Worm (Caenorhabditis elegans) whole organism, L3 larva: ENCODE measurements around the gene citk-2.

Source experiments
- R02D3.7 ChIP-seq: fragments of 150-350 bp; optimal IDR thresholded peaks from 2 replicates; lab custom pipeline; 2014; ENCODE audit warnings: missing biosample characterization, missing genetic modification characterization
- aly-2 ChIP-seq: fragments of 150-350 bp; optimal IDR thresholded peaks from 2 replicates; lab custom pipeline; 2014; ENCODE audit warnings: missing biosample characterization, missing genetic modification characterization
- ama-1 ChIP-seq: fragments of 150-350 bp; optimal IDR thresholded peaks from 2 replicates; lab custom pipeline; 2018
- ceh-16 ChIP-seq: sonication (generic microtip); optimal IDR thresholded peaks from 2 replicates; lab custom pipeline; 2017; ENCODE audit warnings: missing biosample characterization, missing genetic modification characterization
- ceh-28 ChIP-seq: fragments of 150-350 bp; optimal IDR thresholded peaks from 2 replicates; lab custom pipeline; 2014; ENCODE audit warnings: missing biosample characterization, missing genetic modification reagents, missing genetic modification characterization
- ceh-82 ChIP-seq: fragments of 150-350 bp; optimal IDR thresholded peaks from 2 replicates; lab custom pipeline; 2014; ENCODE audit warnings: missing biosample characterization, missing genetic modification characterization
- ceh-9 ChIP-seq: sonication (generic microtip); optimal IDR thresholded peaks from 2 replicates; lab custom pipeline; 2018; ENCODE audit warnings: missing biosample characterization, missing genetic modification characterization
- egl-27 ChIP-seq: sonication (generic microtip); optimal IDR thresholded peaks from 4 replicates; lab custom pipeline; 2017; ENCODE audit warnings: missing biosample characterization, missing genetic modification reagents, missing genetic modification characterization
- egl-5 ChIP-seq: fragments of 150-350 bp; optimal IDR thresholded peaks from 2 replicates; lab custom pipeline; 2017; ENCODE audit warnings: missing biosample characterization, missing genetic modification reagents, missing genetic modification characterization, inconsistent platforms
- elt-1 ChIP-seq: fragments of 150-350 bp; optimal IDR thresholded peaks from 2 replicates; lab custom pipeline; 2014; ENCODE audit warnings: missing biosample characterization, missing genetic modification characterization
- elt-2 ChIP-seq: sonication (generic microtip); optimal IDR thresholded peaks from 2 replicates; lab custom pipeline; 2016; ENCODE audit warnings: missing genetic modification reagents, mild to moderate bottlenecking, missing genetic modification characterization, missing compliant biosample characterization
- elt-3 ChIP-seq, 3 experiments: fragments of 150-350 bp in 1 of 3; sonication (generic microtip) in 2 of 3; optimal IDR thresholded peaks; 2 replicates in 2 of 3; 4 replicates in 1 of 3; lab custom pipeline; 2014 to 2017; ENCODE audit warnings: missing biosample characterization in 3 of 3, missing genetic modification characterization in 3 of 3
- eor-1 ChIP-seq, 2 experiments: fragments of 150-350 bp; optimal IDR thresholded peaks; 2 replicates each; lab custom pipeline; 2014 to 2018; ENCODE audit warnings: missing biosample characterization in 2 of 2, missing genetic modification characterization in 2 of 2
- fkh-10 ChIP-seq: sonication (generic microtip); optimal IDR thresholded peaks from 2 replicates; lab custom pipeline; 2017; ENCODE audit warnings: missing biosample characterization, missing genetic modification reagents, missing genetic modification characterization
- fkh-2 ChIP-seq: fragments of 150-350 bp; optimal IDR thresholded peaks from 2 replicates; lab custom pipeline; 2014; ENCODE audit warnings: missing biosample characterization, missing genetic modification reagents, missing genetic modification characterization
- fos-1 ChIP-seq: fragments of 150-350 bp; optimal IDR thresholded peaks from 2 replicates; lab custom pipeline; 2014; ENCODE audit warnings: missing biosample characterization, missing genetic modification characterization
- hmg-11 ChIP-seq: sonication (generic microtip); optimal IDR thresholded peaks from 2 replicates; lab custom pipeline; 2016; ENCODE audit warnings: missing genetic modification characterization, missing compliant biosample characterization
- jun-1 ChIP-seq: fragments of 150-350 bp; optimal IDR thresholded peaks from 2 replicates; lab custom pipeline; 2014; ENCODE audit warnings: missing biosample characterization, missing genetic modification reagents, missing genetic modification characterization
- lin-15B ChIP-seq: fragments of 150-350 bp; optimal IDR thresholded peaks from 2 replicates; lab custom pipeline; 2014; ENCODE audit warnings: missing biosample characterization, missing genetic modification characterization
- lin-39 ChIP-seq: fragments of 150-350 bp; optimal IDR thresholded peaks from 2 replicates; lab custom pipeline; 2018; ENCODE audit warnings: missing biosample characterization, missing genetic modification reagents, missing genetic modification characterization
- lsy-12 ChIP-seq: sonication (generic microtip); optimal IDR thresholded peaks from 2 replicates; lab custom pipeline; 2016; ENCODE audit warnings: mild to moderate bottlenecking, missing genetic modification characterization, missing compliant biosample characterization
- mdl-1 ChIP-seq: fragments of 150-350 bp; optimal IDR thresholded peaks from 2 replicates; lab custom pipeline; 2014; ENCODE audit warnings: missing biosample characterization, missing genetic modification characterization
- nfya-1 ChIP-seq: sonication (generic microtip); optimal IDR thresholded peaks from 2 replicates; lab custom pipeline; 2017; ENCODE audit warnings: missing genetic modification characterization, mild to moderate bottlenecking, missing compliant biosample characterization, antibody characterized with exemption, moderate library complexity; ENCODE audit not compliant: insufficient read depth
- nhr-11 ChIP-seq: fragments of 150-350 bp; optimal IDR thresholded peaks from 2 replicates; lab custom pipeline; 2014; ENCODE audit warnings: missing biosample characterization, missing genetic modification characterization
- nhr-12 ChIP-seq: fragments of 150-350 bp; optimal IDR thresholded peaks from 2 replicates; lab custom pipeline; 2014; ENCODE audit warnings: missing biosample characterization, missing genetic modification characterization
- nhr-23 ChIP-seq: fragments of 150-350 bp; optimal IDR thresholded peaks from 2 replicates; lab custom pipeline; 2014; ENCODE audit warnings: missing biosample characterization, missing genetic modification reagents, missing genetic modification characterization
- nhr-25 ChIP-seq: sonication (generic microtip); optimal IDR thresholded peaks from 2 replicates; lab custom pipeline; 2017; ENCODE audit warnings: missing biosample characterization, missing genetic modification characterization
- nhr-67 ChIP-seq: fragments of 150-350 bp; optimal IDR thresholded peaks from 2 replicates; lab custom pipeline; 2014; ENCODE audit warnings: missing biosample characterization, missing genetic modification characterization
- nhr-76 ChIP-seq: fragments of 150-350 bp; sonication (generic microtip); optimal IDR thresholded peaks from 5 replicates; lab custom pipeline; 2014; ENCODE audit warnings: missing biosample characterization, missing genetic modification characterization
- nhr-77 ChIP-seq: fragments of 150-350 bp; optimal IDR thresholded peaks from 2 replicates; lab custom pipeline; 2014; ENCODE audit warnings: missing biosample characterization, missing genetic modification characterization
- pha-4 ChIP-seq: fragments of 150-350 bp; optimal IDR thresholded peaks from 2 replicates; lab custom pipeline; 2014; ENCODE audit warnings: missing biosample characterization, missing genetic modification reagents, missing genetic modification characterization
- pqm-1 ChIP-seq: fragments of 150-350 bp; optimal IDR thresholded peaks from 2 replicates; lab custom pipeline; 2017; ENCODE audit warnings: missing biosample characterization, missing genetic modification characterization, inconsistent platforms
- sea-2 ChIP-seq: fragments of 150-350 bp; sonication (generic microtip); optimal IDR thresholded peaks from 4 replicates; lab custom pipeline; 2014; ENCODE audit warnings: missing biosample characterization, missing genetic modification reagents, missing genetic modification characterization
- skn-1 ChIP-seq: fragments of 150-350 bp; optimal IDR thresholded peaks from 2 replicates; lab custom pipeline; 2014; ENCODE audit warnings: missing biosample characterization, missing genetic modification characterization
- snpc-4 ChIP-seq: fragments of 150-350 bp; optimal IDR thresholded peaks from 2 replicates; lab custom pipeline; 2014; ENCODE audit warnings: missing biosample characterization, missing genetic modification characterization
- tbx-2 ChIP-seq: sonication (generic microtip); optimal IDR thresholded peaks from 2 replicates; lab custom pipeline; 2016; ENCODE audit warnings: mild to moderate bottlenecking, missing genetic modification characterization, missing compliant biosample characterization
- unc-39 ChIP-seq: sonication (generic microtip); optimal IDR thresholded peaks from 4 replicates; lab custom pipeline; 2017; ENCODE audit warnings: missing biosample characterization, missing genetic modification characterization
- unc-62 ChIP-seq: fragments of 150-350 bp; sonication (generic microtip); optimal IDR thresholded peaks from 4 replicates; lab custom pipeline; 2014; ENCODE audit warnings: missing biosample characterization, missing genetic modification reagents, missing genetic modification characterization
- zag-1 ChIP-seq: fragments of 150-350 bp; optimal IDR thresholded peaks from 2 replicates; lab custom pipeline; 2014; ENCODE audit warnings: missing biosample characterization, missing genetic modification characterization
- ztf-11 ChIP-seq: fragments of 150-350 bp; optimal IDR thresholded peaks from 2 replicates; lab custom pipeline; 2014; ENCODE audit warnings: missing biosample characterization, missing genetic modification characterization
- ztf-4 ChIP-seq: fragments of 150-350 bp; optimal IDR thresholded peaks from 2 replicates; lab custom pipeline; 2014; ENCODE audit warnings: missing biosample characterization, missing genetic modification characterization

citk-2 gene

ce11 chrII:5046209-5047200 is 47.2 kb downstream of the citk-2 start:
- no peak for TF ChIP-seq ztf-4 (tag; lab: Kevin White, UChicago)
- TF ChIP-seq elt-1: no peak
- no peak for TF ChIP-seq elt-3 (tag; optimal IDR thresholded peaks at IDR 0.05; lab: Kevin White, UChicago)
- no peak for TF ChIP-seq nhr-12
- TF ChIP-seq R02D3.7 (tag; lab: Kevin White, UChicago): no peak
- no peak for TF ChIP-seq lin-15B (tag; lab: Kevin White, UChicago)
- no peak for TF ChIP-seq ztf-11 (tag; lab: Kevin White, UChicago)
- TF ChIP-seq ceh-28 (tag; lab: Kevin White, UChicago): no peak
- no peak for TF ChIP-seq aly-2 (tag; lab: Kevin White, UChicago)
- TF ChIP-seq nhr-25 (tag; lab: Kevin White, UChicago): no peak
- no peak for TF ChIP-seq skn-1 (tag; lab: Kevin White, UChicago)
- peak; percentile 3 for TF ChIP-seq unc-62 (GFP tag; lab: Kevin White, UChicago)
- peak; percentile 9 for TF ChIP-seq hmg-11 (tag; lab: Kevin White, UChicago)
- TF ChIP-seq unc-39: no peak
- TF ChIP-seq tbx-2 (tag; lab: Kevin White, UChicago): no peak
- TF ChIP-seq nhr-67 (tag; lab: Kevin White, UChicago): no peak
- no peak for TF ChIP-seq ceh-16
- no peak for TF ChIP-seq nhr-77 (tag; lab: Kevin White, UChicago)
- peak; percentile 84 for TF ChIP-seq fkh-2 (tag; lab: Kevin White, UChicago)
- TF ChIP-seq mdl-1 (tag; lab: Kevin White, UChicago): no peak
- no peak for TF ChIP-seq sea-2 (GFP tag; lab: Kevin White, UChicago)
- no peak for TF ChIP-seq pqm-1 (tag; lab: Kevin White, UChicago)
- no peak for TF ChIP-seq pha-4
- no peak for TF ChIP-seq jun-1 (tag; lab: Kevin White, UChicago)
- no peak for TF ChIP-seq lsy-12 (tag; lab: Kevin White, UChicago)
- peak; percentile 90 for TF ChIP-seq fkh-10 (GFP tag; lab: Kevin White, UChicago)
- TF ChIP-seq ceh-82 (tag; lab: Kevin White, UChicago): no peak
- peak; percentile 3 for TF ChIP-seq egl-5 (tag; lab: Kevin White, UChicago)
- TF ChIP-seq nhr-76 (tag; lab: Kevin White, UChicago): no peak
- TF ChIP-seq nfya-1 (tag; lab: Kevin White, UChicago): peak; percentile 4
- no peak for TF ChIP-seq snpc-4 (tag; lab: Kevin White, UChicago)
- TF ChIP-seq egl-27 (tag; lab: Kevin White, UChicago): no peak
- TF ChIP-seq nhr-23 (tag; lab: Kevin White, UChicago): no peak
- TF ChIP-seq zag-1 (tag; lab: Kevin White, UChicago): no peak
- TF ChIP-seq elt-2: no peak
- TF ChIP-seq ama-1 (lab: Kevin White, UChicago): no peak
- TF ChIP-seq ceh-9 (tag; lab: Kevin White, UChicago): no peak
- no peak for TF ChIP-seq lin-39 (tag; lab: Kevin White, UChicago)
- TF ChIP-seq fos-1: no peak
- TF ChIP-seq nhr-11 (tag; lab: Kevin White, UChicago): no peak
- no peak for TF ChIP-seq eor-1 (tag; optimal IDR thresholded peaks at IDR 0.05; lab: Kevin White, UChicago)

- TF ChIP-seq nhr-23 (tag; lab: Kevin White, UChicago) (peak; percentile 36), nhr-25 (tag; lab: Kevin White, UChicago) (peak; percentile 37), elt-3 (tag; optimal IDR thresholded peaks at IDR 0.05; lab: Kevin White, UChicago) (no peak), nfya-1 (tag; lab: Kevin White, UChicago) (peak; percentile 4), ceh-82 (tag; lab: Kevin White, UChicago) (no peak), pha-4 (peak; percentile 37), ceh-28 (tag; lab: Kevin White, UChicago) (no peak), egl-5 (tag; lab: Kevin White, UChicago) (peak; percentile 13), R02D3.7 (tag; lab: Kevin White, UChicago) (no peak)
- TF ChIP-seq, all 47 proteins: peak for 5
Measured at ce11 chrII:5047279-5047678, 48.0 kb downstream of the citk-2 start.
